Fruit fly (Drosophila melanogaster): ENCODE results near the gene Atg17.
A peak's percentile ranks its signal among the peaks of the same experiment; 100 is the strongest.

Atg17 gene

dm6 chr3R:5622406-5622752 is 47.1 kb upstream of the Atg17 start:
- TF ChIP-seq ss (GFP tag; optimal IDR thresholded peaks at IDR 0.05) (no peak), CG3032 (tag; optimal IDR thresholded peaks at IDR 0.05) (no peak), CG10631 (GFP tag; optimal IDR thresholded peaks at IDR 0.05) (no peak), salr (GFP tag; optimal IDR thresholded peaks at IDR 0.05) (no peak), Gug (GFP tag; IDR thresholded peaks at IDR 0.05) (no peak), CG11762 (GFP tag; optimal IDR thresholded peaks at IDR 0.05; ENCODE audit: insufficient read depth) (no peak), Eip78C (GFP tag) (peak; percentile 18), fd59A (GFP tag; optimal IDR thresholded peaks at IDR 0.05) (no peak), CG11902 (GFP tag; optimal IDR thresholded peaks at IDR 0.05) (no peak), CG8119 (GFP tag; IDR thresholded peaks at IDR 0.05) (no peak), CG16779 (tag; optimal IDR thresholded peaks at IDR 0.05) (no peak), Met (GFP tag; optimal IDR thresholded peaks at IDR 0.05) (no peak), CG7368 (GFP tag; optimal IDR thresholded peaks at IDR 0.05) (no peak), CG31627 (GFP tag; optimal IDR thresholded peaks at IDR 0.05) (no peak), Blimp-1 (GFP tag; optimal IDR thresholded peaks at IDR 0.05) (no peak), CG6808 (GFP tag; optimal IDR thresholded peaks at IDR 0.05) (no peak), svp (GFP tag) (peak; percentile 91)

DNA sequence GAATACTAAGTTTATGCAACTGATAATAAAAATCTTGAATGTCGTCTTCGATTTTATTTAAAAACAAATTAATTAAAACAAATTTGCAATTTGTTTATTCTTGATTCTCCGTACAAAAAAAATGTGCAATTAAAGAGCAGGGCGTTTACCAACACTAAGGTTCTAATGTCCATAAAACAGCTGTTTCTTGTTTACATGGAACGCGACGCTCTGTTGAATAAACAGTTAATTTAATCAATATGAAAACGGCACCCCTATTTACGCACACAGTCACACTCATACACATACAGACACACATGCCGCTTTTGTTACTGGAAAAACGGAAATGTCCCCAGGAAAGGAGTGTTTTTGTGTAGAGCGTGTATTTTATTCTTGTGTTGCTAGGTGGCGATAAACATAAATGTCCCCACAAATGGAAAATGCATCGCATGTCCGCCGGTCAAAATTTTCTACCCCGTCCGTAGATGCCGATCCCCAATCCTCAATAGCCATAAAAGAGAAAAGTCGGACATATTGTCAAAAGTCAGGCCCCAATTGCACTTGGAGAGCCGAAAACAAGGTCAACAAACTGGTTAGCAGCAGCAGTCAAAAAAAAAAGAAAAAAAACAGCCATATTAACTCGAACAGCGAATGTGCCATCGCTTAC is 46.4 kb upstream of the Atg17 start:
- TF ChIP-seq Met (GFP tag; optimal IDR thresholded peaks at IDR 0.05) (peak; percentile 48), Eip93F (GFP tag; optimal IDR thresholded peaks at IDR 0.05) (no peak), CG6808 (GFP tag; optimal IDR thresholded peaks at IDR 0.05) (peak; percentile 21), pdm3 (GFP tag; optimal IDR thresholded peaks at IDR 0.05) (peak; percentile 18), CG1621 (tag; optimal IDR thresholded peaks at IDR 0.05) (peak; percentile 31), CG8632 (GFP tag; optimal IDR thresholded peaks at IDR 0.05) (peak; percentile 4), fd85E (GFP tag; optimal IDR thresholded peaks at IDR 0.05) (no peak), Hr38 (GFP tag; optimal IDR thresholded peaks at IDR 0.05) (no peak), CG3919 (GFP tag; optimal IDR thresholded peaks at IDR 0.05) (no peak), Ets21C (GFP tag; optimal IDR thresholded peaks at IDR 0.05) (no peak), Eip78C (GFP tag) (peak; percentile 74), Smox (GFP tag; optimal IDR thresholded peaks at IDR 0.05) (no peak), CG31627 (GFP tag; optimal IDR thresholded peaks at IDR 0.05) (no peak), OdsH (GFP tag; optimal IDR thresholded peaks at IDR 0.05) (no peak), CG10631 (GFP tag; optimal IDR thresholded peaks at IDR 0.05) (no peak), spab (GFP tag; optimal IDR thresholded peaks at IDR 0.05) (peak; percentile 8), CG8119 (GFP tag; IDR thresholded peaks at IDR 0.05) (no peak), CG10669 (GFP tag; optimal IDR thresholded peaks at IDR 0.05) (peak; percentile 29), Lpt (GFP tag; optimal IDR thresholded peaks at IDR 0.05) (no peak), fkh (GFP tag; optimal IDR thresholded peaks at IDR 0.05) (peak; percentile 98), CG9139 (GFP tag; optimal IDR thresholded peaks at IDR 0.05) (no peak), topi (GFP tag; optimal IDR thresholded peaks at IDR 0.05) (peak; percentile 47), Sox102F (GFP tag; optimal IDR thresholded peaks at IDR 0.05) (peak; percentile 35), Hr39 (GFP tag; optimal IDR thresholded peaks at IDR 0.05) (no peak), eg (GFP tag; IDR thresholded peaks at IDR 0.05) (no peak), CG6163 (GFP tag; IDR thresholded peaks at IDR 0.05) (no peak), achi (GFP tag; optimal IDR thresholded peaks at IDR 0.05) (peak; percentile 11), CG15336 (GFP tag; IDR thresholded peaks at IDR 0.05) (no peak), CG6792 (GFP tag; optimal IDR thresholded peaks at IDR 0.05) (peak; percentile 33), dac (GFP tag; optimal IDR thresholded peaks at IDR 0.05) (no peak), CG11902 (GFP tag; optimal IDR thresholded peaks at IDR 0.05) (no peak), Hr4 (GFP tag; optimal IDR thresholded peaks at IDR 0.05) (peak; percentile 29), CG6276 (GFP tag; optimal IDR thresholded peaks at IDR 0.05) (no peak), CG4318 (GFP tag; optimal IDR thresholded peaks at IDR 0.05) (no peak), CG8319 (GFP tag; optimal IDR thresholded peaks at IDR 0.05) (no peak), CG3032 (tag; optimal IDR thresholded peaks at IDR 0.05) (no peak), net (GFP tag; optimal IDR thresholded peaks at IDR 0.05) (no peak), ss (GFP tag; optimal IDR thresholded peaks at IDR 0.05) (peak in 1 of 2 experiments; percentile 31), Sox15 (GFP tag; optimal IDR thresholded peaks at IDR 0.05) (no peak), CG6854 (GFP tag; optimal IDR thresholded peaks at IDR 0.05) (no peak), Ets96B (tag; optimal IDR thresholded peaks at IDR 0.05) (no peak), Eip75B (GFP tag; optimal IDR thresholded peaks at IDR 0.05) (no peak)
